Fruit fly (Drosophila melanogaster) Kc167 (cell line): ENCODE measurements around the gene Meltrin.

ENCODE experiments used
- Myc ChIP-seq: fragments of >200 bp; optimal IDR thresholded peaks from 2 replicates; lab custom pipeline; 2017; ENCODE audit warnings: missing external identifiers
- Sin3A ChIP-seq: fragments of >200 bp; optimal IDR thresholded peaks from 2 replicates; lab custom pipeline; 2018; ENCODE audit warnings: missing external identifiers
- h ChIP-seq: fragments of >200 bp; optimal IDR thresholded peaks from 3 replicates; lab custom pipeline; 2018; ENCODE audit warnings: missing external identifiers
- insv ChIP-seq: fragments of >200 bp; optimal IDR thresholded peaks from 3 replicates; lab custom pipeline; 2018; ENCODE audit warnings: missing external identifiers
- psq ChIP-seq: fragments of >200 bp; optimal IDR thresholded peaks from 2 replicates; lab custom pipeline; 2017; ENCODE audit warnings: missing external identifiers
- ttk ChIP-seq: sonication (Bioruptor generic); optimal IDR thresholded peaks from 2 replicates; lab custom pipeline; 2017; ENCODE audit warnings: missing external identifiers

The Meltrin gene

DNA sequence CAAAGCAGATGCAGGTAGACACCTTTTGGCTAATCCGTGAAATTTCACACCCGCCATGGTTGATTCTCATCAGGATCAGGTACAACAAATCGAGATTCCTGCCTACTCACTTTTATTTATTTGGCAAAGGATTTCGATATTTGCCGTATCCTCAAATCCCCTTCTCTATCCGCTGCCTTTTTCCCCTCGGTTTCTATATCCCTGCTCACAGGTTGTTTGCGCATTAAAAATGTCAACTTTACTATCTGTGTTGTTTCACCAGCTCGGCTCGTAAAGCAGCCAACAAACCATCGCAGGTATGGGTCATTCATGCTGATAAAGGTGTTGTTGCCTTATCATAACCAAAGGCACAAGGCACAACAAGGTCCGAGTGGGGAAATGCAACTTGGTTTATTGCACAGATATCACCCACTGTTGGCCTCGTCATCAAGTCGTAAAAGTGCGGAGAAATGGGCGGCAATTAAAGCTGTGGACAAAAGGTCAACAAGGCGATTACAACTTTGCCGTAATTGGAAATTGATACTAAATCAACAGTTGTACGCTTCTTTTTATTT lies 16.9 kb downstream of the Meltrin start:
- TF ChIP-seq Sin3A (lab: Kevin White, UChicago) (no peak), psq (no peak)

- TF ChIP-seq psq (no peak), Myc (lab: Kevin White, UChicago) (no peak), h (no peak), insv (no peak), Sin3A (lab: Kevin White, UChicago) (no peak), ttk (lab: Kevin White, UChicago) (no peak)
These were observed 17.5 kb downstream of the Meltrin start for dm6 chr3R:14679381-14680111.

dm6 chr3R:14677814-14678213 lies 19.3 kb downstream of the Meltrin start:
- TF ChIP-seq Sin3A (lab: Kevin White, UChicago) (no peak), psq (no peak), insv (no peak), ttk (lab: Kevin White, UChicago) (no peak), Myc (lab: Kevin White, UChicago) (no peak), h (no peak)

- TF ChIP-seq Myc (lab: Kevin White, UChicago) (no peak), h (no peak), ttk (lab: Kevin White, UChicago) (no peak), psq (no peak), Sin3A (lab: Kevin White, UChicago) (no peak), insv (no peak)
These were observed 20.0 kb downstream of the Meltrin start for dm6 chr3R:14677065-14677464.

dm6 chr3R:14674762-14675161 lies 22.3 kb downstream of the Meltrin start:
- TF ChIP-seq Sin3A (lab: Kevin White, UChicago) (no peak), psq (no peak), h (no peak), insv (no peak), Myc (lab: Kevin White, UChicago) (no peak), ttk (lab: Kevin White, UChicago) (no peak)

dm6 chr3R:14672915-14673314 lies 24.2 kb downstream of the Meltrin start:
- TF ChIP-seq h (no peak), Sin3A (lab: Kevin White, UChicago) (no peak), Myc (lab: Kevin White, UChicago) (no peak), psq (no peak), insv (no peak), ttk (lab: Kevin White, UChicago) (no peak)

dm6 chr3R:14670840-14671239 lies 26.3 kb downstream of the Meltrin start:
- TF ChIP-seq insv (no peak), Myc (lab: Kevin White, UChicago) (no peak), Sin3A (lab: Kevin White, UChicago) (no peak), h (no peak), psq (no peak)

- TF ChIP-seq h (no peak), Sin3A (lab: Kevin White, UChicago) (no peak), psq (no peak), Myc (lab: Kevin White, UChicago) (no peak), ttk (lab: Kevin White, UChicago) (no peak), insv (no peak)
These were observed 34.0 kb downstream of the Meltrin start, which contains the start of the genes Rad17 and BigH1 for dm6 chr3R:14662989-14663500. Gene Rad17, minus strand, starts transcription at chr3R:14663197. Gene BigH1, plus strand, starts transcription at chr3R:14663450.

- TF ChIP-seq insv (no peak), Sin3A (lab: Kevin White, UChicago) (no peak), ttk (lab: Kevin White, UChicago) (no peak), psq (no peak), Myc (lab: Kevin White, UChicago) (no peak), h (no peak)
These were observed 37.7 kb downstream of the Meltrin start, which contains the start of gene Hexim for dm6 chr3R:14659354-14659804. Gene Hexim, plus strand, starts transcription at chr3R:14659438.

- TF ChIP-seq psq, result no peak
- no peak for TF ChIP-seq Sin3A (lab: Kevin White, UChicago)
- TF ChIP-seq ttk (lab: Kevin White, UChicago), result no peak
- TF ChIP-seq h, result no peak
- no peak for TF ChIP-seq Myc (lab: Kevin White, UChicago)
- no peak for TF ChIP-seq insv
These were observed 38.9 kb downstream of the Meltrin start for dm6 chr3R:14658170-14658569.

DNA sequence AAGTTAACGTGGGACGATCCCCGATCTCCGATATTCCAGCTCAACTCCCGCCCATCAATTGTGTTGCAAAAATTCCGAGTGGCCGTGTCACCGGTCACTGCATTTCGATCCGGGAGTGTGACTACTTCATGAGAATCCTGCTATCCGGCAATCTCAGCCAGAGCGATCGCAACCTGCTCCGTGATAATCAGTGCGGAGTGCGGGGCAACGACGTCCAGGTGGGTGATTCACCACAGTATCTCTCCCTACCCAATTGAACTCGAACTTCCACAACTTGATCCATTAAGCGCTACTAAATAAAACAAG lies 39.5 kb downstream of the Meltrin start:
- no peak for TF ChIP-seq Sin3A (lab: Kevin White, UChicago)
- TF ChIP-seq ttk (lab: Kevin White, UChicago), result no peak
- TF ChIP-seq h, result no peak
- no peak for TF ChIP-seq insv
- no peak for TF ChIP-seq Myc (lab: Kevin White, UChicago)
- no peak for TF ChIP-seq psq

DNA sequence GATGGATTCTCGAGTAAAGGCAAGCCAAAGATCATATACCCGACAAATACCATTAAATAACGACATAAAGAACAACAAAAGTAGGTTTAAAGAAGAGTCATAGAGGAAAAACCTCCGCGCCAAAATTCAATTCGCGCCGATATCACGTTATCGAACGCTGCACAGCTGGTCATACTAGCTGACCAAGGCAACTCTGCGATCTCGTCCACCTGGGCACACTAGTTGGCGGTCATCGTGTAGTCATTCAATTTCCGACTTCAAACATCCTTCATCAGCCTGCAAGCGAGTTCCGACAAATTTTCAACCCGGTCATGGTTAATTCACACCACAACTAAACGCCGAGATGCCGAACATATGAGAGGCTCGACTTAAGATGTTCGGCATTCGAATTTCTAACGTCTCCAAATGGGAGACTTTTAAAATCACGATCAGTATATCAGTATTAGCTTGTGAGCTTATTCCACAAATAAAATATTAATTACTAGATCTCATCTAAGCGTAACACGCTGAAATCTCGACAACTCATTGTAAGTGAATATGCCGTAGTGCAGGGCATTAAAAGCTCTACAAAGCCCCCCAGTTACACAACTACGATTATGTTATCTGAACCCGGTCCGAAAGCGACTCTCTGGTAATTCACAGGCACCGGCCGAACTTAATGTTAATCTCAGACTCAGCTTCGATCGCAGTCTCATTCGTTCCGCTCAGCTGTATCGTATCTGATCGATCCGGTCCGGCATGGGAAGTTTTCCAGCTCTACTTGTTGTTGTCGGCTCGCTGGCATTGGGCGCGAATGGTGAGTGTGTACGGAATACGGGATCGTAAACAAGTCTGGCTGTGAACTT lies 40.1 kb downstream of the Meltrin start, which contains the start of gene CG3505:
Gene CG3505, plus strand, starts transcription at position 688 of the 845 bp plus-strand sequence.
- no peak for TF ChIP-seq ttk (lab: Kevin White, UChicago)
- TF ChIP-seq Myc (lab: Kevin White, UChicago), result no peak
- TF ChIP-seq insv, result no peak
- no peak for TF ChIP-seq psq
- no peak for TF ChIP-seq Sin3A (lab: Kevin White, UChicago)
- no peak for TF ChIP-seq h
